Fruit fly (Drosophila melanogaster) Kc167 (cell line): Measurements from ENCODE around the gene Jhbp3.

ENCODE experiments used
- Myc ChIP-seq: fragments of >200 bp; optimal IDR thresholded peaks from 2 replicates; lab custom pipeline; 2017; ENCODE audit warnings: missing external identifiers
- Sin3A ChIP-seq: fragments of >200 bp; optimal IDR thresholded peaks from 2 replicates; lab custom pipeline; 2018; ENCODE audit warnings: missing external identifiers
- h ChIP-seq: fragments of >200 bp; optimal IDR thresholded peaks from 3 replicates; lab custom pipeline; 2018; ENCODE audit warnings: missing external identifiers
- insv ChIP-seq: fragments of >200 bp; optimal IDR thresholded peaks from 3 replicates; lab custom pipeline; 2018; ENCODE audit warnings: missing external identifiers
- psq ChIP-seq: fragments of >200 bp; optimal IDR thresholded peaks from 2 replicates; lab custom pipeline; 2017; ENCODE audit warnings: missing external identifiers
- ttk ChIP-seq: sonication (Bioruptor generic); optimal IDR thresholded peaks from 2 replicates; lab custom pipeline; 2017; ENCODE audit warnings: missing external identifiers

Jhbp3 gene

DNA sequence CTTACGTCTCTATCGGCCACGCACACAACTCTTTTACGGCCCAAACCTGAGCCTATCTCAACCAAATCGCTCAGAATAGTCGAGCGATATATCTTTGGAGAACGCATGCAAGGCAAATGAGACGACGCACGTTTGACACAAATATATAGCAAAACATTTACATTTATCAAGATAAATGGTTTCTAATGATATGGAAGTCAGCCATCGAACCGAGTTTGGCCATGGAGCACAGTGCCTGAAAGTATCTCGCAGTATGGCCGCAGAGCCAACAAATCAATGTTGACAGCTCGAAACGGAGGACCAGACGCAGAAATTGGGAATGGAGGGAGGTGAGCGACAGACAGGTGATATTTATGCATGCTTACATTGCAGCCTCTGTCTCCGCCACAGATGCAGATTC, 32.4 kb upstream of the Jhbp3 start:
- TF ChIP-seq ttk (lab: Kevin White, UChicago) (no peak), insv (lab: Kevin White, UChicago) (no peak), psq (lab: Kevin White, UChicago) (no peak), h (lab: Kevin White, UChicago) (no peak), Sin3A (lab: Kevin White, UChicago) (no peak), Myc (lab: Kevin White, UChicago) (no peak)

DNA sequence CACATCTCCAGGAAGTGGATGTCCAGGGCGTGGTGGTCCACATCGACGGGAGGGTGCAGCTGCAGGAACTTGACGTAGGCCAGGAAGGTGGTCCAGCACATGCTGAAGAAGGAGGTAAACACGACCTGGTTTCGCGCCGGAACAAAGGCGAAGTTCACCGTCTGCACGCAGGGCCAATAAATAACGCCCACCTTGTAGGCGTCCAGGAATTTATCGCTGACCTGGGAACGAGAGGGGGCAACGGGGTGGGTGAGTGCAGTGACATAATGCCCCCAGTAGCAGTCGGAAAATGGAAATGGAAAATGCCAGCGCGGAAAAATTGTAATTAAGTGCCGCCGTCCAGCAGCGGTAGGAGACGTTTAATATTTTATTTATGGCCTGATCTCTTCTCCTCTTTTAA, 31.6 kb upstream of the Jhbp3 start:
- TF ChIP-seq psq (lab: Kevin White, UChicago) (no peak), h (lab: Kevin White, UChicago) (no peak), Myc (lab: Kevin White, UChicago) (no peak), insv (lab: Kevin White, UChicago) (no peak), ttk (lab: Kevin White, UChicago) (no peak), Sin3A (lab: Kevin White, UChicago) (no peak)

DNA sequence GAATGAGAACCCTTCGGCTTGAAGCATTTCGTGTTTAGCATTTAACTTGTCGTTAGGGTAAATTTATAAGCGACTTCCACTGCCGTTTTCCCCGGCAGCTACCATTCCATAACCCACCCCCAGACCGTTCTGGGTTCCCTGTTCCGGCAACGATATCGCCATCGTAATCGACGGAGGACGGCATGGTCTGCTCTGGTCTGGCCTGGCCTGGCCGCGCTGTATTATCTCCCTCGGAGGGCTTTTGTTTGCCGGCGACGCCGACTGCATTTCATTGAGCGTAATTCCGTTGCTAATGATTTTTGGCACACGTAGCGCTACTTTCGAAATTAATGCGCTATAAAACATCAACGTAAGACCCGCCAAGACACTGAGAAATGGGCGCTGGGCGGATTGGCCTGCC, 29.6 kb upstream of the Jhbp3 start:
- TF ChIP-seq h (lab: Kevin White, UChicago) = no peak
- TF ChIP-seq psq (lab: Kevin White, UChicago) = no peak
- no peak for TF ChIP-seq Sin3A (lab: Kevin White, UChicago)
- TF ChIP-seq Myc (lab: Kevin White, UChicago) = no peak
- TF ChIP-seq ttk (lab: Kevin White, UChicago) = no peak

DNA sequence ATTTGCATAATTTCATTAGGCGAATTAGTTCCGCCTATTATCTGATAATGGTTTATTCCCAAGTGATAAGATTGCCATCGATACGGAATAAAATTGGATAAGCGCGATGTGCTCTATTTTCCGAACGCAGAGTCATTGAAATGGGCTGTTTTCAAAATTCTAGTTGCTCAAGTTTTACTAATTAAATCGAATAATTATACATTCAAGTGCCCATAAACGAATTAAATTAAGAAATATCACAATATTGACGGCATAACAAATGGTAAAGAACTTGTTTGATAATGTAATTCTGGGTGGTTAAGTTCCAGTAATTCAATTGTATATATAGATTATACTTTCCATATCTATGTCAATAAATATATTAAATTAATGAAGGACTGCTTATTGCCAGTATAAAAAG, 29.1 kb upstream of the Jhbp3 start, which contains the start of gene CG14662:
CG14662 (minus strand) TSS at position 101 of the 400 bp plus-strand sequence.
- no peak for TF ChIP-seq psq (lab: Kevin White, UChicago)
- no peak for TF ChIP-seq ttk (lab: Kevin White, UChicago)
- TF ChIP-seq Sin3A (lab: Kevin White, UChicago) = no peak
- TF ChIP-seq insv (lab: Kevin White, UChicago) = no peak
- TF ChIP-seq Myc (lab: Kevin White, UChicago) = no peak
- TF ChIP-seq h (lab: Kevin White, UChicago) = no peak

DNA sequence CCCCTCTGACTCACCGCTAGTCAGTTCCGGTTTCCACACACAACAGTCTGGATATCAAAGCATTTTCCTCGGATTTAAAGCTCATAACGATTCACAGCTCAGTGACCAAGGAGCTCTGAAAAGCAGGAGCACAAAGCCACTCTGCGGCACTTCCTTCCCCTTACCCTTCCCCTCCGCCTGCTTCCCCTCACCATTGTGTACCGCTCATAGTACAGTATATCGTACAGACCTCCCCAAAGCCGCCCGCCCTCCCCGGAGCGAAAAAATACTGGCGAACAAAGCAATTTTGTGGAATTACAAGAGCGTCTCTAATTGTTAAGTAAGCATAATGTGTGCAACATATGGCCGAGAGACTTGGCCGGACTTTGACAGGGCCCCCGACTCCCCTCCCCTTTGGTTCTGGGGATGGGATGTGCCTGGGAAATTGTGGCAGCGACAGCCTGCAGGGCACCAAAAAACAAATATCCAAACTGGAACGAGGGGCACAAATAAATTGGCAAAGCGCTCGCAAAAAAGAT, 26.1 kb upstream of the Jhbp3 start:
- TF ChIP-seq Sin3A (lab: Kevin White, UChicago) (no peak), insv (lab: Kevin White, UChicago) (no peak), h (lab: Kevin White, UChicago) (no peak), psq (lab: Kevin White, UChicago) (no peak), ttk (lab: Kevin White, UChicago) (no peak), Myc (lab: Kevin White, UChicago) (no peak)

DNA sequence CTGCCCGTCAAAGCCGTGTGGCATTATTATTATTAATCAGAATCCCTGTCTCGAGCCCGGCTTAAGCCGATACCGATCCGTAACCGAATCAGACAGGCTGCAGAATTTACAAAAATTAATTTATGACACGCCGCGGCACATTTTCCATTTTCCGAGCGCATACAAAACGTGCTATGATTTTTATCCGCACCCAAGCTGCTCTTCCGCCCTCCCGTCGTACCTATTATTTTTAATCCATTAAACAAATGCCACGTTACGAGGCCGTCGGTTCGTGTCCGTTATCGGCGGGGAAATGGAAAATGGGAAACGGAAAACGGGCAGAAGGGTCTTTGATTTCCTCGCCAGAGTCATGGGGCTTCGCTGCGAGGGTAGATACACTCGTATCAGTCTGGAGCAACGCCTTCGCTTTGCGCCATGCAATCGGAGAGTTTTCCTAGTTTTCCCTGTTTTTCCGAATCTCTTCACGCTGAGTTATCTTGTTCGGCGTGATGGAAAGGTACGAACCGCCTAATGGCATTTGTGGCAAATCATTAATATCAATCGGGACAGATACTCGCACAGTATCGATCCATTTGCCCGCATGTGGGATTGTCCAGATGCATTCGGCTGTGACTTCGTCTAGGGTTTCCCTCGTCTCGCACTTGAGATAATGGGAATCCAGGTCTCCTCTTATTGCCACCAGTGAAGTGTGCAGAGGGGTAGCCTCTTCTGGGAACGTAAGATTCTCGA, 25.2 kb upstream of the Jhbp3 start:
- no peak for TF ChIP-seq psq (lab: Kevin White, UChicago)
- no peak for TF ChIP-seq Myc (lab: Kevin White, UChicago)
- TF ChIP-seq Sin3A (lab: Kevin White, UChicago) = no peak
- TF ChIP-seq h (lab: Kevin White, UChicago) = no peak
- TF ChIP-seq insv (lab: Kevin White, UChicago) = no peak
- TF ChIP-seq ttk (lab: Kevin White, UChicago) = no peak

DNA sequence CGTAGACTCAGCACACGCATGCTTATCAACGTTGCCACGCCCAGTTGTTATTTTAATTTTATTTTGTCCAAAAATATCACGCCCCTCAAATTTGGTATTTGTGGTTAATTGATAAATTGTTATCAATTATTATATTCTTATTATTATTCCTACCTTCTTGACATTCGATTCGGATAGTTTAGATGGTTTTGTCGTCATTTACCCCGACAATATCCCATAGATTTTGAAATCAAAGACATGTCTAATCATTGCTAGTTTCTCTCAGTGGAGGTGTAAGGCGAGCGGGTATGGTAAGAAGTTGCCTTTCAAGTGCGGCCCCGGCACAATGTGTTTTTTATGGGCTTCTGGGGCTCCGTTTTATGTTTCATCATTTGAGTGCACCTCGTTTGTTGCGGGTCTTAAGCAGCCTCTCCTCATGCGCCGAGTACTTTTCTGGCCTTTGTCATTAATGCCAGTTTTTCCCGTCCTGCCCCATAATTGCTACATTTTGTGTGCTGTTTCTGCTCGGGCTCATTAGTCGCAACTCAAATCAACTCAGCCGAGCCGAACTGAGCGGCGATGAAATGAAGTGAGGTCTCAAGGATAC, 24.2 kb upstream of the Jhbp3 start:
- no peak for TF ChIP-seq ttk (lab: Kevin White, UChicago)
- no peak for TF ChIP-seq Sin3A (lab: Kevin White, UChicago)
- TF ChIP-seq Myc (lab: Kevin White, UChicago) = no peak
- no peak for TF ChIP-seq psq (lab: Kevin White, UChicago)
- TF ChIP-seq insv (lab: Kevin White, UChicago) = no peak
- TF ChIP-seq h (lab: Kevin White, UChicago) = no peak

DNA sequence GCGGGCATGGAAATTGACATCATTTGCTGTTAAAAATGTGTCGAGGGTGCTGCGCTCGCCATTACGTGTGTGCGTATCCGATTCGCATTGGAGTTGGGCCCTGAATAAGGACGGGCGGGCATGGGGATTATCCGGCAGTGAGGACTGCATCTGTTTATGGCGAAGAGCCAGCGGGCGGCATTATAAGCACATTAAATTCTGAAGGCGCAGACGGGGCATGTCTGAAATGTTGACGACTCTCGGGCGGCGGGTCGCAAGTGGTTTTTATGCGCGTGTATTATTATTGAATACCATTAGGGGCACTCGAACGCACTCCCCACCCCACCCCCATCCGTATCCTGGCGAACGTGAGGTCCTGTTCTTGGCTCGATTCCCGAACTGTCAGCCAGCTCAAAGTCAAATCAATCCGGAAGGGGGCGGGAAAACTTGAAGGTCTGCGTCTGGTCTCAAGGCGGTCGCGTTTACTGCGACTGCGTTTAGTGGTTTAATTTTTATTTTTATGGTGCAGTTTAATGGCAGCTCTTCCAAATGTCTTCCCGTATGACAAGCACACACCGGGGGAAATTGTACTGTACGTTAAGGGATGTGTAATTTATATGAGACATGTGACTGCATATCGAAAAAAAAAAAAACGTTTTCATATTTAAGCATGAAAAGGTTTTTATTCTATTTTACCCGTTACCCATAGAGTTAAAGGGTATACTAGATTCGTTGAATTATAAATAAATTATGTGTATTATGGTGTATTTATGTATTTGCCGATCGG, 23.4 kb upstream of the Jhbp3 start:
- TF ChIP-seq Myc (lab: Kevin White, UChicago) = no peak
- TF ChIP-seq insv (lab: Kevin White, UChicago) = no peak
- TF ChIP-seq ttk (lab: Kevin White, UChicago) = no peak
- TF ChIP-seq psq (lab: Kevin White, UChicago) = no peak
- TF ChIP-seq Sin3A (lab: Kevin White, UChicago) = no peak
- no peak for TF ChIP-seq h (lab: Kevin White, UChicago)

DNA sequence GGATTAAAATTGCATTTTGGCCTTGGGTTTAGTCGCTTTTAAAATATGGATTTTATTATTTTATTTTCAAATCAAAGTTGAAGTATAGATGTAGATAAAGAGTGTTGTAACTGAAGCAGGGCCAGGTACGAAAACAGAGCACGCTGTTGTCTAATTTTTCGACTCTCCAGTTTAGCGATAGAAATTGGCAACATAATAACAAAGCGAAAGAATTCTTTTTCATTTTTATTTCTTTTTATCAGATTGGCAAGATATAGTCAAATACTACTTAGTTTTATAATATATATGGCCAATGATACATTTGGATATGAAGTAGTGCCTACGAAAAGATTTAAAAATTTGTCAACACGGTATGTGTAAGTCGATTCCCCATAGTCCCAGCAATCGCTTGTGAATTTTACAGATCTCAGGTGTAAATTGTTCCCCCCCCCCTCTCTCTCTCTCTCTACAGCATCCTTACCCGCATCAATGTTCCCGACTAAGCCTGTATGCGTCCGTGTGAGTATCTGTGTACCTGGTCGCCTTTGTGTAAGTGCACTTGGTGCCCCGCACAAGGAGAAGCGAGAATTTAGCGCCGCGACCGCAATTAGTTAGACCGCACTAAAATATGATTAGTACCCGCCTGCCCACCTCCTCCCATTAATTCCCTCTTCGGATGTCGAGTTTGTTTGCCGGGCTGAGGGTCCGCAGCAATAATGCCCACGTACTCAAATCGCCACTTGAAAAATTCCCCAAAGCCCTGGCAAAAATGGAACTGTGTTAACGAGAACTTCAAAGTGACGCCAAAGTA, 21.0 kb upstream of the Jhbp3 start:
- TF ChIP-seq h (lab: Kevin White, UChicago) (no peak), Myc (lab: Kevin White, UChicago) (no peak), insv (lab: Kevin White, UChicago) (no peak), Sin3A (lab: Kevin White, UChicago) (no peak)

DNA sequence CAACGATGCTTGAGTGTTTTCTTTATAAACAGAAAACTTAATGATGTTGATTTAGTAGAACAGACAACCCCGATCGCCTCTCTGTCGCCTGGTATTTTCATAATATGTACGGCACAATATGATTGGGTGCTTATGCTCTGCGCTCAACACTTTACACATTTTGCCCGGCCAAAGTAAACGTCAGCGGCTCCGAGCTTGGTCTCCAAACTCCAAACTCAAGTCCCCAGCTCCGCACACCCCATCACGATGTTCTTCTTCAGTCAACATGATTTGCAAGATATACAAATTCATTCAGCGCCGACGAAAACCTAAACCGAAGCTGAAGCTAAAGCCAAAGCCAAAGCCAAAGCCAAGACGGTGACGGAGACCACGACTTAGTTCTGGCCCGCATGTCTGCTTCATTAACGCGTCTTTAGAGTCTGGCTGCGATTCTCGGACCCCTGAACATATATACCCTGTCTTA, 20.3 kb upstream of the Jhbp3 start:
- no peak for TF ChIP-seq h (lab: Kevin White, UChicago)
- TF ChIP-seq Myc (lab: Kevin White, UChicago) = no peak
- no peak for TF ChIP-seq Sin3A (lab: Kevin White, UChicago)
- no peak for TF ChIP-seq ttk (lab: Kevin White, UChicago)
- no peak for TF ChIP-seq psq (lab: Kevin White, UChicago)
- no peak for TF ChIP-seq insv (lab: Kevin White, UChicago)
